5 fruit fly cellular contexts compared by ENCODE assay signal in the genomic region with DNA sequence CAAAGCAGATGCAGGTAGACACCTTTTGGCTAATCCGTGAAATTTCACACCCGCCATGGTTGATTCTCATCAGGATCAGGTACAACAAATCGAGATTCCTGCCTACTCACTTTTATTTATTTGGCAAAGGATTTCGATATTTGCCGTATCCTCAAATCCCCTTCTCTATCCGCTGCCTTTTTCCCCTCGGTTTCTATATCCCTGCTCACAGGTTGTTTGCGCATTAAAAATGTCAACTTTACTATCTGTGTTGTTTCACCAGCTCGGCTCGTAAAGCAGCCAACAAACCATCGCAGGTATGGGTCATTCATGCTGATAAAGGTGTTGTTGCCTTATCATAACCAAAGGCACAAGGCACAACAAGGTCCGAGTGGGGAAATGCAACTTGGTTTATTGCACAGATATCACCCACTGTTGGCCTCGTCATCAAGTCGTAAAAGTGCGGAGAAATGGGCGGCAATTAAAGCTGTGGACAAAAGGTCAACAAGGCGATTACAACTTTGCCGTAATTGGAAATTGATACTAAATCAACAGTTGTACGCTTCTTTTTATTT.
TF ChIP-seq lines count a peak whose summit lies in the region.

No protein-coding gene starts in this region.

- no peak for TF ChIP-seq CTCF in whole organism, embryonic (GFP tag; optimal IDR thresholded peaks at IDR 0.05; lab: Kevin White, UChicago)

TF ChIP-seq in whole organism, adult, 20 proteins besides CTCF, POLR2A, EP300 and RAD21 (continues in another document):
- TF ChIP-seq CG7101 (tag; optimal IDR thresholded peaks at IDR 0.05; lab: Kevin White, UChicago): peak; percentile 65
- peak; percentile 83 for TF ChIP-seq CG12768 (GFP tag; optimal IDR thresholded peaks at IDR 0.05; lab: Kevin White, UChicago)
- peak; percentile 63 for TF ChIP-seq ovo (GFP tag; optimal IDR thresholded peaks at IDR 0.05; lab: Kevin White, UChicago)
- TF ChIP-seq Clk (GFP tag; optimal IDR thresholded peaks at IDR 0.05; lab: Kevin White, UChicago): peak; percentile 79
- peak; percentile 64 for TF ChIP-seq Hr96 (GFP tag; optimal IDR thresholded peaks at IDR 0.05; lab: Kevin White, UChicago)
- peak; percentile 61 for TF ChIP-seq CG5204 (GFP tag; optimal IDR thresholded peaks at IDR 0.05; lab: Kevin White, UChicago)
- peak; percentile 63 for TF ChIP-seq CG33017 (tag; optimal IDR thresholded peaks at IDR 0.05; lab: Kevin White, UChicago)
- peak; percentile 23 for TF ChIP-seq CG14711 (tag; optimal IDR thresholded peaks at IDR 0.05; lab: Kevin White, UChicago)
- TF ChIP-seq pad (GFP tag; optimal IDR thresholded peaks at IDR 0.05; lab: Kevin White, UChicago): peak; percentile 67
- no peak for TF ChIP-seq cnc (optimal IDR thresholded peaks at IDR 0.05; lab: Kevin White, UChicago)
- peak; percentile 74 for TF ChIP-seq Mnt (GFP tag; optimal IDR thresholded peaks at IDR 0.05; lab: Kevin White, UChicago)
- TF ChIP-seq cic (GFP tag; optimal IDR thresholded peaks at IDR 0.05; lab: Kevin White, UChicago): peak; percentile 89
- no peak for TF ChIP-seq bab1 (GFP tag; optimal IDR thresholded peaks at IDR 0.05; lab: Kevin White, UChicago)
- peak; percentile 77 for TF ChIP-seq toe (GFP tag; optimal IDR thresholded peaks at IDR 0.05; lab: Kevin White, UChicago)
- TF ChIP-seq CG1620 (GFP tag; optimal IDR thresholded peaks at IDR 0.05; lab: Kevin White, UChicago): peak; percentile 37
- peak; percentile 81 for TF ChIP-seq CG11617 (GFP tag; optimal IDR thresholded peaks at IDR 0.05; lab: Kevin White, UChicago)
- no peak for TF ChIP-seq tj (GFP tag; optimal IDR thresholded peaks at IDR 0.05; lab: Kevin White, UChicago)

TF ChIP-seq in whole organism, embryonic, 481 proteins besides CTCF, POLR2A, EP300 and RAD21 (continues in another document):
- TF ChIP-seq salm (tag; optimal IDR thresholded peaks at IDR 0.05; lab: Kevin White, UChicago) (peak; percentile 39), CG15696 (tag; optimal IDR thresholded peaks at IDR 0.05; lab: Kevin White, UChicago) (peak; percentile 15), Hr78 (GFP tag; optimal IDR thresholded peaks at IDR 0.05; lab: Kevin White, UChicago) (peak in 1 of 2 experiments; percentile 88), ara (GFP tag; IDR thresholded peaks at IDR 0.05; lab: Robert Waterston, UW) (peak; percentile 23; the same call in 1 of the 2 replicates), sim (GFP tag; IDR thresholded peaks at IDR 0.05; lab: Robert Waterston, UW) (no peak), D (optimal IDR thresholded peaks at IDR 0.05; lab: Kevin White, UChicago) (no peak), D (GFP tag; optimal IDR thresholded peaks at IDR 0.05; lab: Kevin White, UChicago) (peak; percentile 7), dmrt99B (tag; optimal IDR thresholded peaks at IDR 0.05; lab: Kevin White, UChicago) (no peak), vvl (GFP tag; IDR thresholded peaks at IDR 0.05; lab: Robert Waterston, UW) (no peak), Med (GFP tag; lab: Kevin White, UChicago) (peak; percentile 61), CG4707 (GFP tag; optimal IDR thresholded peaks at IDR 0.05; lab: Kevin White, UChicago) (peak; percentile 28), wek (GFP tag; optimal IDR thresholded peaks at IDR 0.05; lab: Kevin White, UChicago) (no peak), CG43689 (GFP tag; IDR thresholded peaks at IDR 0.05; lab: Robert Waterston, UW) (no peak), Kr (GFP tag; optimal IDR thresholded peaks at IDR 0.05; lab: Kevin White, UChicago) (peak; percentile 52), Sin3A (optimal IDR thresholded peaks at IDR 0.05; lab: Kevin White, UChicago) (no peak), CG10209 (GFP tag; optimal IDR thresholded peaks at IDR 0.05; lab: Kevin White, UChicago) (peak; percentile 5), CG34224 (GFP tag; IDR thresholded peaks at IDR 0.05; lab: Robert Waterston, UW; ENCODE audit: partially characterized antibody) (no peak), ranshi (GFP tag; IDR thresholded peaks at IDR 0.05; lab: Robert Waterston, UW) (no peak)

TF ChIP-seq in whole organism, prepupa, 60 proteins besides CTCF, POLR2A, EP300 and RAD21 (continues in another document):
- TF ChIP-seq CG10669 (GFP tag; optimal IDR thresholded peaks at IDR 0.05; lab: Kevin White, UChicago) (peak; percentile 28), Sox102F (GFP tag; optimal IDR thresholded peaks at IDR 0.05; lab: Kevin White, UChicago) (peak; percentile 53), CG10631 (GFP tag; optimal IDR thresholded peaks at IDR 0.05; lab: Kevin White, UChicago) (peak; percentile 42), Met (GFP tag; optimal IDR thresholded peaks at IDR 0.05; lab: Kevin White, UChicago) (peak; percentile 18), CG4318 (GFP tag; optimal IDR thresholded peaks at IDR 0.05; lab: Kevin White, UChicago) (no peak), CG6792 (GFP tag; optimal IDR thresholded peaks at IDR 0.05; lab: Kevin White, UChicago) (peak; percentile 39), spab (GFP tag; optimal IDR thresholded peaks at IDR 0.05; lab: Kevin White, UChicago) (peak; percentile 26), achi (GFP tag; optimal IDR thresholded peaks at IDR 0.05; lab: Kevin White, UChicago) (peak; percentile 38), Gug (GFP tag; IDR thresholded peaks at IDR 0.05; lab: Robert Waterston, UW) (no peak), svp (GFP tag; lab: Kevin White, UChicago) (peak; percentile 94), CG8632 (GFP tag; optimal IDR thresholded peaks at IDR 0.05; lab: Kevin White, UChicago) (peak; percentile 38), vri (GFP tag; optimal IDR thresholded peaks at IDR 0.05; lab: Kevin White, UChicago) (peak; percentile 63), CG6808 (GFP tag; optimal IDR thresholded peaks at IDR 0.05; lab: Kevin White, UChicago) (no peak), fd59A (GFP tag; optimal IDR thresholded peaks at IDR 0.05; lab: Kevin White, UChicago) (no peak), esn (GFP tag; optimal IDR thresholded peaks at IDR 0.05; lab: Kevin White, UChicago) (peak; percentile 12), Ets96B (tag; optimal IDR thresholded peaks at IDR 0.05; lab: Kevin White, UChicago) (no peak), ss (GFP tag; optimal IDR thresholded peaks at IDR 0.05; lab: Kevin White, UChicago) (peak in 1 of 2 experiments; percentile 54), Hr38 (GFP tag; optimal IDR thresholded peaks at IDR 0.05; lab: Kevin White, UChicago) (no peak)

TF ChIP-seq in whole organism, pupa, 21 proteins besides CTCF, POLR2A, EP300 and RAD21 (continues in another document):
- TF ChIP-seq Pif1A (GFP tag; optimal IDR thresholded peaks at IDR 0.05; lab: Kevin White, UChicago): peak; percentile 53
- no peak for TF ChIP-seq rn (GFP tag; IDR thresholded peaks at IDR 0.05; lab: Robert Waterston, UW)
- peak; percentile 52 for TF ChIP-seq Pif1B (GFP tag; optimal IDR thresholded peaks at IDR 0.05; lab: Kevin White, UChicago)
- TF ChIP-seq CG13204 (GFP tag; optimal IDR thresholded peaks at IDR 0.05; lab: Kevin White, UChicago): no peak
- no peak for TF ChIP-seq CG17806 (tag; optimal IDR thresholded peaks at IDR 0.05; lab: Kevin White, UChicago)
- TF ChIP-seq CG8301 (tag; optimal IDR thresholded peaks at IDR 0.05; lab: Kevin White, UChicago): no peak
- no peak for TF ChIP-seq CG34367 (tag; optimal IDR thresholded peaks at IDR 0.05; lab: Kevin White, UChicago)
- TF ChIP-seq CG32121 (GFP tag; IDR thresholded peaks at IDR 0.05; lab: Robert Waterston, UW): no peak
- peak; percentile 24 for TF ChIP-seq CG8159 (tag; optimal IDR thresholded peaks at IDR 0.05; lab: Kevin White, UChicago)
- TF ChIP-seq CG15710 (tag; optimal IDR thresholded peaks at IDR 0.05; lab: Kevin White, UChicago): peak; percentile 3
- TF ChIP-seq CG4496 (GFP tag; IDR thresholded peaks at IDR 0.05; lab: Robert Waterston, UW): peak; percentile 22; the same call in 1 of the 3 replicates
- no peak for TF ChIP-seq D1 (tag; optimal IDR thresholded peaks at IDR 0.05; lab: Kevin White, UChicago)
- TF ChIP-seq CG10348 (GFP tag; IDR thresholded peaks at IDR 0.05; lab: Robert Waterston, UW): no peak
- no peak for TF ChIP-seq gl (tag; optimal IDR thresholded peaks at IDR 0.05; lab: Kevin White, UChicago)
- TF ChIP-seq EcR (GFP tag; optimal IDR thresholded peaks at IDR 0.05; lab: Kevin White, UChicago): peak; percentile 31
- peak; percentile 57; the same call in 1 of the 3 replicates for TF ChIP-seq fd96Ca (GFP tag; IDR thresholded peaks at IDR 0.05; lab: Robert Waterston, UW)
- no peak; the same call in 1 of the 2 replicates for TF ChIP-seq Ets98B (GFP tag; IDR thresholded peaks at IDR 0.05; lab: Robert Waterston, UW)
- TF ChIP-seq CG9948 (tag; optimal IDR thresholded peaks at IDR 0.05; lab: Kevin White, UChicago): no peak
- TF ChIP-seq Snoo (tag; optimal IDR thresholded peaks at IDR 0.05; lab: Kevin White, UChicago): peak; percentile 25

TF ChIP-seq in whole organism, wandering third instar larva, 38 proteins besides CTCF, POLR2A, EP300 and RAD21 (continues in another document):
- no peak for TF ChIP-seq brk (GFP tag; optimal IDR thresholded peaks at IDR 0.05; lab: Kevin White, UChicago)
- no peak for TF ChIP-seq usp (GFP tag; optimal IDR thresholded peaks at IDR 0.05; lab: Kevin White, UChicago)
- TF ChIP-seq sv (GFP tag; optimal IDR thresholded peaks at IDR 0.05; lab: Kevin White, UChicago): no peak
- no peak for TF ChIP-seq dsf (GFP tag; optimal IDR thresholded peaks at IDR 0.05; lab: Kevin White, UChicago; ENCODE audit: borderline replicate concordance)
- TF ChIP-seq ey (GFP tag; optimal IDR thresholded peaks at IDR 0.05; lab: Kevin White, UChicago): no peak
- TF ChIP-seq foxo (GFP tag; optimal IDR thresholded peaks at IDR 0.05; lab: Kevin White, UChicago): no peak
- TF ChIP-seq Dif (GFP tag; optimal IDR thresholded peaks at IDR 0.05; lab: Kevin White, UChicago; ENCODE audit: partially characterized antibody): no peak
- TF ChIP-seq Mio (GFP tag; optimal IDR thresholded peaks at IDR 0.05; lab: Kevin White, UChicago): no peak
- TF ChIP-seq HLH106 (tag; optimal IDR thresholded peaks at IDR 0.05; lab: Kevin White, UChicago): peak; percentile 10
- TF ChIP-seq rgr (GFP tag; optimal IDR thresholded peaks at IDR 0.05; lab: Kevin White, UChicago): peak; percentile 29
- TF ChIP-seq N (GFP tag; optimal IDR thresholded peaks at IDR 0.05; lab: Kevin White, UChicago): no peak
- TF ChIP-seq dmrt93B (GFP tag; optimal IDR thresholded peaks at IDR 0.05; lab: Kevin White, UChicago): no peak
- peak; percentile 43 for TF ChIP-seq Hr83 (GFP tag; optimal IDR thresholded peaks at IDR 0.05; lab: Kevin White, UChicago; ENCODE audit: poor library complexity, severe bottlenecking)
- no peak for TF ChIP-seq Abd-B (GFP tag; optimal IDR thresholded peaks at IDR 0.05; lab: Kevin White, UChicago)
- peak; percentile 13 for TF ChIP-seq OdsH (GFP tag; optimal IDR thresholded peaks at IDR 0.05; lab: Kevin White, UChicago)
- TF ChIP-seq lola (GFP tag; optimal IDR thresholded peaks at IDR 0.05; lab: Kevin White, UChicago): no peak
- no peak for TF ChIP-seq Rel (GFP tag; optimal IDR thresholded peaks at IDR 0.05; lab: Kevin White, UChicago)
- TF ChIP-seq Rel (tag; optimal IDR thresholded peaks at IDR 0.05; lab: Kevin White, UChicago): peak; percentile 20
- TF ChIP-seq pan (optimal IDR thresholded peaks at IDR 0.05; lab: Kevin White, UChicago): no peak
- TF ChIP-seq Hnf4 (GFP tag; optimal IDR thresholded peaks at IDR 0.05; lab: Kevin White, UChicago): no peak
- no peak for TF ChIP-seq dl (GFP tag; optimal IDR thresholded peaks at IDR 0.05; lab: Kevin White, UChicago; ENCODE audit: insufficient read depth in 1 of 2, partially characterized antibody in 2 of 2)
- TF ChIP-seq Jra (GFP tag; optimal IDR thresholded peaks at IDR 0.05; lab: Kevin White, UChicago): no peak
